Fruit fly (Drosophila melanogaster) whole organism, embryonic: ENCODE measurements around the gene Grip91.
A peak's percentile ranks its signal among the peaks of the same experiment; 100 is the strongest.

Source experiments
- Abd-B ChIP-seq: fragments of 200-800 bp; sonication (Bioruptor generic); optimal IDR thresholded peaks from 2 replicates; lab custom pipeline; 2018; ENCODE audit warnings: missing biosample characterization, mild to moderate bottlenecking, missing genetic modification characterization, moderate library complexity
- Antp ChIP-seq: fragments of 200-800 bp; sonication (Bioruptor generic); optimal IDR thresholded peaks from 3 replicates; lab custom pipeline; 2016; ENCODE audit warnings: missing biosample characterization, missing genetic modification characterization
- Atf6 ChIP-seq: fragments of 200-800 bp; sonication (Bioruptor generic); IDR thresholded peaks from 2 replicates; pipeline ENCODE4 v1.3.6; 2022; ENCODE audit warnings: missing biosample characterization, missing genetic modification characterization
- Blimp-1 ChIP-seq: fragments of 200-800 bp; sonication (Bioruptor generic); optimal IDR thresholded peaks from 3 replicates; lab custom pipeline; 2018; ENCODE audit warnings: missing biosample characterization, missing genetic modification characterization, mild to moderate bottlenecking, moderate library complexity, missing genetic modification reagents
- CG10543 ChIP-seq: fragments of 200-800 bp; sonication (Bioruptor generic); optimal IDR thresholded peaks from 3 replicates; lab custom pipeline; 2017; ENCODE audit warnings: missing biosample characterization, mild to moderate bottlenecking, missing genetic modification characterization, moderate library complexity
- CG10959 ChIP-seq: fragments of 200-800 bp; sonication (Bioruptor generic); IDR thresholded peaks from 2 replicates; pipeline ENCODE4 v1.3.6; 2022; ENCODE audit warnings: missing biosample characterization, missing genetic modification characterization
- CG12236 ChIP-seq: fragments of 200-800 bp; sonication (Bioruptor generic); optimal IDR thresholded peaks from 2 replicates; lab custom pipeline; 2016; ENCODE audit warnings: missing biosample characterization, missing genetic modification characterization
- CG12744 ChIP-seq: fragments of 200-800 bp; sonication (Bioruptor generic); optimal IDR thresholded peaks from 2 replicates; lab custom pipeline; 2016; ENCODE audit warnings: missing biosample characterization, missing genetic modification characterization
- CG12942 ChIP-seq: fragments of 200-800 bp; sonication (Bioruptor generic); optimal IDR thresholded peaks from 3 replicates; lab custom pipeline; 2016; ENCODE audit warnings: missing biosample characterization, missing genetic modification characterization
- CG14014 ChIP-seq: fragments of 200-800 bp; sonication (Bioruptor generic); IDR thresholded peaks from 2 replicates; pipeline ENCODE4 v1.3.6; 2022; ENCODE audit warnings: missing biosample characterization, missing genetic modification characterization
- CG15011 ChIP-seq: fragments of 200-800 bp; sonication (Bioruptor generic); optimal IDR thresholded peaks from 3 replicates; lab custom pipeline; 2018; ENCODE audit warnings: missing biosample characterization, mild to moderate bottlenecking, missing genetic modification characterization
- CG1602 ChIP-seq: fragments of 200-800 bp; sonication (Bioruptor generic); optimal IDR thresholded peaks from 3 replicates; lab custom pipeline; 2016; ENCODE audit warnings: missing biosample characterization, missing genetic modification characterization
- CG16813 ChIP-seq: fragments of 200-800 bp; sonication (Bioruptor generic); IDR thresholded peaks from 3 replicates; pipeline ENCODE4 v1.3.6; 2022; ENCODE audit warnings: missing biosample characterization, missing genetic modification characterization; ENCODE audit not compliant: partially characterized antibody
- CG17612 ChIP-seq: fragments of 200-800 bp; sonication (Bioruptor generic); IDR thresholded peaks from 2 replicates; pipeline ENCODE4 v1.3.6; 2022; ENCODE audit warnings: missing biosample characterization, missing genetic modification characterization
- CG18599 ChIP-seq: fragments of 200-800 bp; sonication (Bioruptor generic); optimal IDR thresholded peaks from 3 replicates; lab custom pipeline; 2017; ENCODE audit warnings: missing biosample characterization, missing genetic modification characterization, mild to moderate bottlenecking, moderate library complexity, missing genetic modification reagents
- CG18619 ChIP-seq: fragments of 200-800 bp; sonication (Bioruptor generic); optimal IDR thresholded peaks from 3 replicates; lab custom pipeline; 2017; ENCODE audit warnings: missing biosample characterization, mild to moderate bottlenecking, missing genetic modification characterization
- CG2116 ChIP-seq: fragments of 200-800 bp; sonication (Bioruptor generic); optimal IDR thresholded peaks from 3 replicates; lab custom pipeline; 2018; ENCODE audit warnings: missing biosample characterization, mild to moderate bottlenecking, missing genetic modification characterization
- CG2875 ChIP-seq: fragments of 200-800 bp; sonication (Bioruptor generic); optimal IDR thresholded peaks from 2 replicates; lab custom pipeline; 2017; ENCODE audit warnings: missing biosample characterization, mild to moderate bottlenecking, missing genetic modification characterization, missing genetic modification reagents
- CG31365 ChIP-seq: fragments of 200-800 bp; sonication (Bioruptor generic); optimal IDR thresholded peaks from 2 replicates; lab custom pipeline; 2018; ENCODE audit warnings: missing biosample characterization, mild to moderate bottlenecking, missing genetic modification characterization
- CG34422 ChIP-seq: fragments of 200-800 bp; sonication (Bioruptor generic); IDR thresholded peaks from 3 replicates; pipeline ENCODE4 v1.3.6; 2022; ENCODE audit warnings: missing biosample characterization, missing genetic modification characterization
- CG4707 ChIP-seq: fragments of 200-800 bp; sonication (Bioruptor generic); optimal IDR thresholded peaks from 2 replicates; lab custom pipeline; 2018; ENCODE audit warnings: missing biosample characterization, mild to moderate bottlenecking, missing genetic modification characterization, moderate library complexity
- CG7928 ChIP-seq: fragments of 200-800 bp; sonication (Bioruptor generic); optimal IDR thresholded peaks from 2 replicates; lab custom pipeline; 2017; ENCODE audit warnings: missing biosample characterization, mild to moderate bottlenecking, missing genetic modification characterization
- CkIIα-i1 ChIP-seq: fragments of 200-800 bp; sonication (Bioruptor generic); IDR thresholded peaks from 2 replicates; pipeline ENCODE4 v1.3.6; 2022; ENCODE audit warnings: missing biosample characterization, missing genetic modification characterization
- D19B ChIP-seq: fragments of 200-800 bp; sonication (Bioruptor generic); optimal IDR thresholded peaks from 2 replicates; lab custom pipeline; 2017; ENCODE audit warnings: missing biosample characterization, mild to moderate bottlenecking, missing genetic modification characterization
- Dll ChIP-seq: fragments of 200-800 bp; sonication (Bioruptor generic); IDR thresholded peaks from 4 replicates; pipeline ENCODE4 v1.3.6; 2022; ENCODE audit warnings: missing biosample characterization, missing genetic modification characterization; ENCODE audit not compliant: partially characterized antibody
- HLHmδ ChIP-seq: fragments of 200-800 bp; sonication (Bioruptor generic); optimal IDR thresholded peaks from 2 replicates; lab custom pipeline; 2018; ENCODE audit warnings: missing biosample characterization, mild to moderate bottlenecking, missing genetic modification characterization, moderate library complexity
- Hand ChIP-seq: fragments of 200-800 bp; sonication (Bioruptor generic); optimal IDR thresholded peaks from 2 replicates; lab custom pipeline; 2017; ENCODE audit warnings: mild to moderate bottlenecking, missing biosample characterization, missing genetic modification reagents, missing genetic modification characterization
- HmgZ ChIP-seq: fragments of 200-800 bp; sonication (Bioruptor generic); optimal IDR thresholded peaks from 2 replicates; lab custom pipeline; 2018; ENCODE audit warnings: missing biosample characterization, mild to moderate bottlenecking, missing genetic modification characterization
- Kr ChIP-seq: fragments of 200-800 bp; sonication (Bioruptor generic); optimal IDR thresholded peaks from 2 replicates; lab custom pipeline; 2017; ENCODE audit warnings: missing biosample characterization, mild to moderate bottlenecking, missing genetic modification characterization
- MBD-R2 ChIP-seq: fragments of 200-800 bp; sonication (Bioruptor generic); IDR thresholded peaks from 2 replicates; pipeline ENCODE4 v1.3.6; 2022; ENCODE audit warnings: missing biosample characterization, missing genetic modification characterization
- MTF-1 ChIP-seq: fragments of 200-800 bp; sonication (Bioruptor generic); optimal IDR thresholded peaks from 2 replicates; lab custom pipeline; 2018; ENCODE audit warnings: missing biosample characterization, mild to moderate bottlenecking, missing genetic modification characterization, borderline replicate concordance
- NC2α ChIP-seq: fragments of 200-800 bp; sonication (Bioruptor generic); optimal IDR thresholded peaks from 2 replicates; lab custom pipeline; 2016; ENCODE audit warnings: missing biosample characterization, missing genetic modification characterization
- NfI ChIP-seq: fragments of 200-800 bp; sonication (Bioruptor generic); optimal IDR thresholded peaks from 3 replicates; lab custom pipeline; 2018; ENCODE audit warnings: missing biosample characterization, mild to moderate bottlenecking, missing genetic modification characterization, moderate library complexity
- Sox102F ChIP-seq: fragments of 200-800 bp; sonication (Bioruptor generic); optimal IDR thresholded peaks from 2 replicates; lab custom pipeline; 2018; ENCODE audit warnings: missing biosample characterization, mild to moderate bottlenecking, missing genetic modification characterization, moderate library complexity
- Stat92E ChIP-seq, 3 experiments: fragments of >200 bp in 2 of 3; fragments of 200-800 bp in 1 of 3; sonication (Bioruptor generic) in 1 of 3; optimal IDR thresholded peaks; 2 replicates each; lab custom pipeline; 2017 to 2019; ENCODE audit warnings: missing biosample characterization in 3 of 3, missing genetic modification characterization in 3 of 3, mild to moderate bottlenecking in 1 of 3, moderate library complexity in 1 of 3
- Tbp ChIP-seq: fragments of >200 bp; optimal IDR thresholded peaks from 2 replicates; lab custom pipeline; 2018; ENCODE audit warnings: missing biosample characterization, missing genetic modification characterization
- YL-1 ChIP-seq: fragments of 200-800 bp; sonication (Bioruptor generic); optimal IDR thresholded peaks from 3 replicates; lab custom pipeline; 2017; ENCODE audit warnings: missing biosample characterization, mild to moderate bottlenecking, missing genetic modification characterization
- abd-A ChIP-seq: fragments of 200-800 bp; sonication (Bioruptor generic); optimal IDR thresholded peaks from 3 replicates; lab custom pipeline; 2019; ENCODE audit warnings: missing biosample characterization, mild to moderate bottlenecking, missing genetic modification characterization, moderate library complexity
- ac ChIP-seq: fragments of 200-800 bp; sonication (Bioruptor generic); optimal IDR thresholded peaks from 3 replicates; lab custom pipeline; 2017; ENCODE audit warnings: missing biosample characterization, mild to moderate bottlenecking, missing genetic modification characterization
- crp ChIP-seq, 2 experiments: fragments of 200-800 bp; sonication (Bioruptor generic); optimal IDR thresholded peaks; 2 replicates in 1 of 2; 3 replicates in 1 of 2; lab custom pipeline; 2017; ENCODE audit warnings: missing biosample characterization in 2 of 2, missing genetic modification characterization in 2 of 2, mild to moderate bottlenecking in 1 of 2, moderate library complexity in 1 of 2
- emc ChIP-seq: fragments of 200-800 bp; sonication (Bioruptor generic); optimal IDR thresholded peaks from 2 replicates; lab custom pipeline; 2016; ENCODE audit warnings: missing biosample characterization, missing genetic modification characterization
- en ChIP-seq: fragments of 200-800 bp; sonication (Bioruptor generic); optimal IDR thresholded peaks from 2 replicates; lab custom pipeline; 2016; ENCODE audit warnings: missing biosample characterization, missing genetic modification characterization
- exex ChIP-seq: fragments of 200-800 bp; sonication (Bioruptor generic); optimal IDR thresholded peaks from 4 replicates; lab custom pipeline; 2018; ENCODE audit warnings: missing biosample characterization, mild to moderate bottlenecking, missing genetic modification characterization, moderate library complexity
- gt ChIP-seq: fragments of 200-800 bp; sonication (Bioruptor generic); IDR thresholded peaks from 2 replicates; pipeline ENCODE4 v1.3.6; 2022; ENCODE audit warnings: missing biosample characterization, missing genetic modification characterization
- ind ChIP-seq: fragments of 200-800 bp; sonication (Bioruptor generic); optimal IDR thresholded peaks from 3 replicates; lab custom pipeline; 2016; ENCODE audit warnings: missing biosample characterization, missing genetic modification characterization
- lab ChIP-seq: fragments of 200-800 bp; sonication (Bioruptor generic); optimal IDR thresholded peaks from 3 replicates; lab custom pipeline; 2017; ENCODE audit warnings: missing biosample characterization, missing genetic modification characterization, mild to moderate bottlenecking, moderate library complexity, missing genetic modification reagents
- oc ChIP-seq: fragments of 200-800 bp; sonication (Bioruptor generic); optimal IDR thresholded peaks from 2 replicates; lab custom pipeline; 2018; ENCODE audit warnings: missing biosample characterization, mild to moderate bottlenecking, missing genetic modification characterization, moderate library complexity
- pum ChIP-seq: fragments of 200-800 bp; sonication (Bioruptor generic); optimal IDR thresholded peaks from 2 replicates; lab custom pipeline; 2016; ENCODE audit warnings: missing biosample characterization, missing genetic modification characterization
- schlank ChIP-seq: fragments of 200-800 bp; sonication (Bioruptor generic); optimal IDR thresholded peaks from 2 replicates; lab custom pipeline; 2018; ENCODE audit warnings: missing biosample characterization, mild to moderate bottlenecking, missing genetic modification characterization

Grip91 gene

DNA sequence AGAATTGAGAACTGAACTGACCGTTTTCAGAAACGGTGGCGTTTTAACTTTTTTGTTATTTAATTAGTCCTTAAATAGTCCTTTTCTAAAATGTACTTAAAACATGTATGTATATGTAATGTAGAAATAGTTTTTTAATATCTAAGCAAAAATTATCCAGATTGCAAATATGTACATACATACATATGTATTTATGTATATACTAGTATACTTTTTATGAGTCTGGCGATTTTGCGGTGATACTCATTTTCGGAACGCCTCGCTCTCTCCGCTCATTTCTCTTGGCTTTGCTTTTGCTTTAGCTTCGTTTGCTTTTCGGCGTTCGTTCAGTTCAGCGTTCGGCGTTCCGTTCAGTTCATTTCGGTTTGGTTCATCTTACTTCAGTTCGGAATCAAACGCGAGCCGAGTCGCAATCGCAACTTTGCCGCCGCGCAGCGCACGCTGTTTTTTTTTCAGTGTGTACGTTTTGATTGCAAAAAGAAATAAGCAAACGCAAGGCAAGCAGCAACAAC, 17.9 kb upstream of the Grip91 start, which contains the start of gene rdgB (continued):
- TF ChIP-seq CkIIα-i1 (no peak), CG12744 (GFP tag; lab: Kevin White, UChicago) (peak; percentile 27), MBD-R2 (no peak), CG15011 (peak; percentile 78), ac (no peak), oc (tag; lab: Kevin White, UChicago) (peak; percentile 63), CG18599 (GFP tag; lab: Kevin White, UChicago) (peak; percentile 87), NfI (peak; percentile 73), NC2α (GFP tag; lab: Kevin White, UChicago) (peak; percentile 3), CG7928 (peak; percentile 9), CG34422 (GFP tag; lab: Robert Waterston, UW) (peak; percentile 38; the same call in 1 of the 3 replicates), Antp (peak; percentile 7), CG4707 (GFP tag; lab: Kevin White, UChicago) (no peak), abd-A (peak; percentile 78), HmgZ (tag; lab: Kevin White, UChicago) (peak; percentile 65), Kr (GFP tag; lab: Kevin White, UChicago) (no peak), CG12236 (GFP tag; lab: Kevin White, UChicago) (no peak), CG14014 (GFP tag; lab: Robert Waterston, UW) (peak; percentile 52), Tbp (GFP tag; lab: Kevin White, UChicago) (no peak), CG10543 (GFP tag; lab: Kevin White, UChicago) (peak; percentile 89), CG31365 (tag; lab: Kevin White, UChicago) (no peak), pum (GFP tag; lab: Kevin White, UChicago) (peak; percentile 52), CG10959 (no peak), ind (peak; percentile 76), CG16813 (no peak), Sox102F (GFP tag; lab: Kevin White, UChicago) (peak; percentile 84), HLHmδ (GFP tag; lab: Kevin White, UChicago) (no peak), CG1602 (GFP tag; lab: Kevin White, UChicago) (peak; percentile 75), CG12942 (GFP tag; lab: Kevin White, UChicago) (peak; percentile 66), CG18619 (GFP tag; lab: Kevin White, UChicago) (peak; percentile 83), gt (GFP tag; lab: Robert Waterston, UW) (no peak), CG2875 (GFP tag; lab: Kevin White, UChicago) (peak; percentile 64), lab (GFP tag; lab: Kevin White, UChicago) (peak; percentile 78), crp (GFP tag; optimal IDR thresholded peaks at IDR 0.05; lab: Kevin White, UChicago) (peak in 1 of 2 experiments; percentile 37), Dll (GFP tag; lab: Robert Waterston, UW) (no peak), en (GFP tag; lab: Kevin White, UChicago) (no peak), emc (GFP tag; lab: Kevin White, UChicago) (no peak), Atf6 (GFP tag; lab: Robert Waterston, UW) (peak; percentile 70; the same call in 1 of the 2 replicates), exex (tag; lab: Kevin White, UChicago) (peak; percentile 32), YL-1 (GFP tag; lab: Kevin White, UChicago) (no peak), CG2116 (GFP tag; lab: Kevin White, UChicago) (peak; percentile 48), Abd-B (GFP tag; lab: Kevin White, UChicago) (peak; percentile 84), schlank (peak; percentile 3), MTF-1 (GFP tag; lab: Kevin White, UChicago) (peak; percentile 7), CG17612 (GFP tag; lab: Robert Waterston, UW) (no peak), D19B (GFP tag; lab: Kevin White, UChicago) (peak; percentile 57), Stat92E (GFP tag; optimal IDR thresholded peaks at IDR 0.05; lab: Kevin White, UChicago) (no peak), Hand (peak; percentile 25), Blimp-1 (GFP tag; lab: Kevin White, UChicago) (peak; percentile 77)
